Worm (Caenorhabditis elegans) whole organism, midembryonic: ENCODE results near the gene cpt-3.

Experiments used
- T22C8.4 ChIP-seq: fragments of 200-800 bp; sonication (Bioruptor generic); IDR thresholded peaks from 2 replicates; pipeline ENCODE4 v1.3.6; 2022; ENCODE audit warnings: missing genetic modification characterization, missing compliant biosample characterization
- cog-1 ChIP-seq: sonication (generic microtip); optimal IDR thresholded peaks from 2 replicates; lab custom pipeline; 2016; ENCODE audit warnings: missing genetic modification characterization, missing compliant biosample characterization
- flt-1 ChIP-seq: fragments of 200-800 bp; sonication (Bioruptor generic); IDR thresholded peaks from 2 replicates; pipeline ENCODE4 v1.3.6; 2022; ENCODE audit warnings: missing genetic modification characterization, missing compliant biosample characterization
- klf-2 ChIP-seq: fragments of 200-800 bp; sonication (Bioruptor generic); conservative IDR thresholded peaks from 2 replicates; pipeline ENCODE4 v1.3.6; 2022; ENCODE audit warnings: missing genetic modification reagents, missing genetic modification characterization, missing compliant biosample characterization
- med-1 ChIP-seq: sonication (generic microtip); optimal IDR thresholded peaks from 2 replicates; lab custom pipeline; 2017; ENCODE audit warnings: missing genetic modification characterization, mild to moderate bottlenecking, missing compliant biosample characterization, antibody characterized with exemption, missing genetic modification reagents; ENCODE audit not compliant: insufficient read depth
- ref-1 ChIP-seq: fragments of 200-800 bp; sonication (Bioruptor generic); conservative IDR thresholded peaks from 2 replicates; pipeline ENCODE4 v1.3.6; 2022; ENCODE audit warnings: missing genetic modification reagents, missing genetic modification characterization, missing compliant biosample characterization
- tab-1 ChIP-seq: fragments of 200-800 bp; sonication (Bioruptor generic); IDR thresholded peaks from 2 replicates; pipeline ENCODE4 v1.3.6; 2022; ENCODE audit warnings: missing genetic modification characterization, missing compliant biosample characterization

ce11 chrIII:2060068-2060467, 22.6 kb upstream of the cpt-3 start:
- no peak for TF ChIP-seq klf-2 (GFP tag; lab: Robert Waterston, UW)
- TF ChIP-seq flt-1 (GFP tag; lab: Robert Waterston, UW), result no peak
- TF ChIP-seq T22C8.4 (GFP tag; lab: Robert Waterston, UW), result no peak
- no peak for TF ChIP-seq tab-1
- no peak for TF ChIP-seq med-1 (GFP tag; lab: Kevin White, UChicago)
- no peak for TF ChIP-seq cog-1 (tag; lab: Kevin White, UChicago)
- TF ChIP-seq ref-1, result no peak
